Fruit fly (Drosophila melanogaster): ENCODE measurements around the gene Spps.

DNA sequence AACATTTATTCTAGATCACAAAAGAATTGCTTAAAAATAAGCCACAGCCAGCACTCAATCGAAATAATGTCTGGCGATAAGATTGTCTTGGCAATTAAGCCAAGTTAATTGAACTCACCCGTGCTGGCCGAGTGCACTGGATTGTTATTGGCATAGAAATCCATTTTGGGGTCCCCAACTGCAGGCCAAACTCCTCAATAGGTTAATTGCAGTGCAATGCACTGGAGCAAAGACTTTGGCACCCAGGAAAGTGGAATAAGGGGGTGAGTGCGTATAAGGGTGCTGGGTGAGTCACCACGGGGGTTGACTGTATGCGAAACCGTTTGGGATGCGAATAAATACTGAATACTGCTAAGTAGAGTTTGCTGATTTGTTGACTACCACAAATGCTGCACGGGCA is 36.2 kb upstream of the Spps start:
- no peak for TF ChIP-seq N (GFP tag; optimal IDR thresholded peaks at IDR 0.05)
- no peak for TF ChIP-seq rgr (GFP tag; optimal IDR thresholded peaks at IDR 0.05)
- peak; percentile 19 for TF ChIP-seq Hr83 (GFP tag; optimal IDR thresholded peaks at IDR 0.05; ENCODE audit: poor library complexity, severe bottlenecking)
- no peak for TF ChIP-seq psq (GFP tag; optimal IDR thresholded peaks at IDR 0.05)
- TF ChIP-seq CG32264 (GFP tag; optimal IDR thresholded peaks at IDR 0.05): no peak
- TF ChIP-seq h (GFP tag; optimal IDR thresholded peaks at IDR 0.05): no peak
- no peak for TF ChIP-seq Mio (GFP tag; optimal IDR thresholded peaks at IDR 0.05)
- TF ChIP-seq Vsx2 (GFP tag; optimal IDR thresholded peaks at IDR 0.05; ENCODE audit: partially characterized antibody): no peak
- TF ChIP-seq foxo (GFP tag; optimal IDR thresholded peaks at IDR 0.05): no peak
- no peak for TF ChIP-seq fru (GFP tag; optimal IDR thresholded peaks at IDR 0.05)
- TF ChIP-seq Rel (GFP tag; optimal IDR thresholded peaks at IDR 0.05): no peak
- TF ChIP-seq Rel (tag; optimal IDR thresholded peaks at IDR 0.05): peak; percentile 85
- no peak for TF ChIP-seq pan (optimal IDR thresholded peaks at IDR 0.05)
- TF ChIP-seq woc (GFP tag; optimal IDR thresholded peaks at IDR 0.05): no peak

Data from whole organism, wandering third instar larva.